Fruit fly (Drosophila melanogaster): ENCODE measurements around the gene Mau2.

Gene Mau2

dm6 chr3R:15250454-15250853, 41.5 kb downstream of the Mau2 start (continued):
- peak; percentile 52 for TF ChIP-seq ara (GFP tag; IDR thresholded peaks at IDR 0.05)
- no peak for TF ChIP-seq CG18476 (GFP tag; optimal IDR thresholded peaks at IDR 0.05)
- TF ChIP-seq CG1024 (GFP tag; IDR thresholded peaks at IDR 0.05): no peak
- TF ChIP-seq sim (GFP tag; IDR thresholded peaks at IDR 0.05): no peak
- TF ChIP-seq H15 (GFP tag; IDR thresholded peaks at IDR 0.05): peak; percentile 73
- peak; percentile 86 for TF ChIP-seq Atf6 (GFP tag; IDR thresholded peaks at IDR 0.05)
- no peak for TF ChIP-seq CG1832 (GFP tag; optimal IDR thresholded peaks at IDR 0.05)
- TF ChIP-seq fru (optimal IDR thresholded peaks at IDR 0.05): no peak
- no peak for TF ChIP-seq hbn (GFP tag; IDR thresholded peaks at IDR 0.05; ENCODE audit: partially characterized antibody)
- peak; percentile 5 for TF ChIP-seq Ssrp (tag; optimal IDR thresholded peaks at IDR 0.05)
- TF ChIP-seq hb (GFP tag; IDR thresholded peaks at IDR 0.05; ENCODE audit: partially characterized antibody): no peak
- TF ChIP-seq CG1792 (GFP tag; optimal IDR thresholded peaks at IDR 0.05): no peak
- peak; percentile 31 for TF ChIP-seq phol (tag; optimal IDR thresholded peaks at IDR 0.05)
- TF ChIP-seq NfI (GFP tag; optimal IDR thresholded peaks at IDR 0.05): peak; percentile 74
- TF ChIP-seq knrl (GFP tag; IDR thresholded peaks at IDR 0.05; ENCODE audit: partially characterized antibody): no peak
- TF ChIP-seq zen2 (GFP tag; IDR thresholded peaks at IDR 0.05; ENCODE audit: partially characterized antibody): no peak
- TF ChIP-seq Lim3 (GFP tag; IDR thresholded peaks at IDR 0.05): 0 out of 2 replicates have a peak, but pooled peaks have one; percentile 31
- no peak for TF ChIP-seq Sox102F (GFP tag; optimal IDR thresholded peaks at IDR 0.05)
- peak; percentile 43; the same call in 1 of the 2 replicates for TF ChIP-seq Poxn (GFP tag; IDR thresholded peaks at IDR 0.05)
- peak; percentile 0 for TF ChIP-seq mam (GFP tag; optimal IDR thresholded peaks at IDR 0.05)
- TF ChIP-seq ato (GFP tag; IDR thresholded peaks at IDR 0.05; ENCODE audit: partially characterized antibody): no peak
- no peak for TF ChIP-seq CG13287 (GFP tag; IDR thresholded peaks at IDR 0.05; ENCODE audit: partially characterized antibody)
- peak; percentile 52; the same call in 1 of the 2 replicates for TF ChIP-seq CG17612 (GFP tag; IDR thresholded peaks at IDR 0.05)
- no peak for TF ChIP-seq CG30020 (tag; optimal IDR thresholded peaks at IDR 0.05)
- TF ChIP-seq Vsx1 (GFP tag; optimal IDR thresholded peaks at IDR 0.05): no peak
- TF ChIP-seq Aef1 (GFP tag; IDR thresholded peaks at IDR 0.05): peak; percentile 66; the same call in 2 of the 3 replicates
- no peak for TF ChIP-seq bab2 (GFP tag; optimal IDR thresholded peaks at IDR 0.05)
- TF ChIP-seq bbx (GFP tag; IDR thresholded peaks at IDR 0.05; ENCODE audit: partially characterized antibody): no peak
- peak; percentile 65; the same call in 1 of the 3 replicates for TF ChIP-seq ken (GFP tag; IDR thresholded peaks at IDR 0.05)
- no peak for TF ChIP-seq Dll (GFP tag; IDR thresholded peaks at IDR 0.05; ENCODE audit: partially characterized antibody)
- no peak for TF ChIP-seq CG10959 (GFP tag; IDR thresholded peaks at IDR 0.05)
- peak; percentile 61 for TF ChIP-seq ap (GFP tag; IDR thresholded peaks at IDR 0.05)
- no peak for TF ChIP-seq D19A (tag; optimal IDR thresholded peaks at IDR 0.05)
- no peak for TF ChIP-seq CG4820 (GFP tag; optimal IDR thresholded peaks at IDR 0.05)
- peak; percentile 53 for TF ChIP-seq ssp (GFP tag; IDR thresholded peaks at IDR 0.05)
- TF ChIP-seq Rfx (GFP tag; IDR thresholded peaks at IDR 0.05): peak; percentile 84
- TF ChIP-seq CG12769 (tag; optimal IDR thresholded peaks at IDR 0.05): no peak
- TF ChIP-seq PHDP (tag; optimal IDR thresholded peaks at IDR 0.05): no peak
- no peak for TF ChIP-seq maf-S (GFP tag; optimal IDR thresholded peaks at IDR 0.05)
- peak; percentile 53 for TF ChIP-seq CG6272 (GFP tag; IDR thresholded peaks at IDR 0.05)
- TF ChIP-seq CG2116 (GFP tag; optimal IDR thresholded peaks at IDR 0.05): peak; percentile 25
- TF ChIP-seq onecut (GFP tag; IDR thresholded peaks at IDR 0.05): peak; percentile 51
- TF ChIP-seq Dfd (GFP tag; optimal IDR thresholded peaks at IDR 0.05): no peak
- TF ChIP-seq CG7839 (tag; optimal IDR thresholded peaks at IDR 0.05): no peak
- TF ChIP-seq Lpt (GFP tag; optimal IDR thresholded peaks at IDR 0.05): no peak
- TF ChIP-seq CG10543 (GFP tag; optimal IDR thresholded peaks at IDR 0.05): no peak
- TF ChIP-seq HLH54F (GFP tag; optimal IDR thresholded peaks at IDR 0.05): peak; percentile 32
- no peak for TF ChIP-seq tio (GFP tag; optimal IDR thresholded peaks at IDR 0.05)
- no peak for TF ChIP-seq CG18619 (GFP tag; optimal IDR thresholded peaks at IDR 0.05)
- TF ChIP-seq CG10321 (GFP tag; IDR thresholded peaks at IDR 0.05): peak; percentile 30; the same call in 1 of the 2 replicates
- TF ChIP-seq CG11723 (GFP tag; optimal IDR thresholded peaks at IDR 0.05): no peak

All from whole organism, embryonic.